Worm (Caenorhabditis elegans) whole organism, young adult: ENCODE results near the gene gtap-1.

Source experiments
- attf-5 ChIP-seq: fragments of 200-800 bp; sonication (Bioruptor generic); optimal IDR thresholded peaks from 2 replicates; lab custom pipeline; 2018; ENCODE audit warnings: mild to moderate bottlenecking, missing genetic modification characterization, missing compliant biosample characterization
- cebp-2 ChIP-seq: fragments of 200-800 bp; sonication (Bioruptor generic); IDR thresholded peaks from 2 replicates; pipeline ENCODE4 v1.3.6; 2022; ENCODE audit warnings: missing genetic modification characterization, missing compliant biosample characterization
- egl-44 ChIP-seq: fragments of 200-800 bp; sonication (Bioruptor generic); IDR thresholded peaks from 2 replicates; pipeline ENCODE4 v1.3.6; 2022; ENCODE audit warnings: missing genetic modification reagents, missing genetic modification characterization, missing compliant biosample characterization
- hmg-20 ChIP-seq: fragments of 200-800 bp; sonication (Bioruptor generic); IDR thresholded peaks from 2 replicates; pipeline ENCODE4 v1.3.6; 2022; ENCODE audit warnings: missing genetic modification reagents, missing genetic modification characterization, missing compliant biosample characterization
- lir-1 ChIP-seq: fragments of 200-800 bp; sonication (Bioruptor generic); conservative IDR thresholded peaks from 2 replicates; pipeline ENCODE4 v1.3.6; 2022; ENCODE audit warnings: missing genetic modification reagents, missing genetic modification characterization, missing compliant biosample characterization
- nhr-120 ChIP-seq: fragments of 200-800 bp; sonication (Bioruptor generic); IDR thresholded peaks from 2 replicates; pipeline ENCODE4 v1.3.6; 2022; ENCODE audit warnings: missing genetic modification characterization, missing compliant biosample characterization
- pha-4 ChIP-seq: fragments of 150-350 bp; sonication (generic microtip); optimal IDR thresholded peaks from 2 replicates; lab custom pipeline; 2014; ENCODE audit warnings: missing biosample characterization, missing genetic modification reagents, missing genetic modification characterization

DNA sequence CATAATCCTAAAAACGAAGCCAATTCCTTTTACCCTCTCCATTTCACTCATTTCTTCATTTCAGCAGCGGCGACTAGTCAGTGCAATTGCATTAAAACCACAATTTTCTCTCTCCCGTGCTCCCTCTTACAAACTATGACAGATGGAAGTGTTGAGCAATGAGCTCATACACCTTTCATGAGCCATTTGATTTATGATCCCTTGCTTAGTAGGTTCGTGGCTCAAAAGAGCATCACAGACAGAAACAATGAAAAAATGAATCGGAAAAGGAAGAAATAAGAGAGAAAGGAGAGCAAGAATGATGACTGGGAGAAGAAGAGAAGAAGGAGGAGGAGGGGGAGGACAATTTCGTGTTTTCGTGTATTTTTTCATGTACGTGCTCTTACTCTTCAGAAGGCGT, 38.5 kb upstream of the gtap-1 start:
- no peak for TF ChIP-seq pha-4 (tag; lab: Kevin White, UChicago)
- no peak for TF ChIP-seq egl-44 (GFP tag; lab: Robert Waterston, UW)
- no peak for TF ChIP-seq hmg-20 (GFP tag; lab: Robert Waterston, UW)
- no peak for TF ChIP-seq nhr-120 (GFP tag; lab: Robert Waterston, UW)
- no peak for TF ChIP-seq lir-1 (GFP tag; lab: Robert Waterston, UW)
- no peak for TF ChIP-seq attf-5 (GFP tag; lab: Kevin White, UChicago)
- TF ChIP-seq cebp-2 = no peak
